Fruit fly (Drosophila melanogaster) whole organism, embryonic: ENCODE measurements around the gene P5CDh1.

Source experiments
- Bdp1 ChIP-seq: fragments of 200-800 bp; sonication (Bioruptor generic); optimal IDR thresholded peaks from 3 replicates; lab custom pipeline; 2016; ENCODE audit warnings: missing biosample characterization, missing genetic modification characterization
- CG43689 ChIP-seq: fragments of 200-800 bp; sonication (Bioruptor generic); IDR thresholded peaks from 2 replicates; pipeline ENCODE4 v1.3.6; 2022; ENCODE audit warnings: missing biosample characterization, missing genetic modification characterization
- CG6254 ChIP-seq: fragments of 200-800 bp; sonication (Bioruptor generic); optimal IDR thresholded peaks from 3 replicates; lab custom pipeline; 2017; ENCODE audit warnings: mild to moderate bottlenecking, missing biosample characterization, missing genetic modification reagents, missing genetic modification characterization
- zen2 ChIP-seq: fragments of 200-800 bp; sonication (Bioruptor generic); IDR thresholded peaks from 3 replicates; pipeline ENCODE4 v1.3.6; 2022; ENCODE audit warnings: missing biosample characterization, missing genetic modification characterization; ENCODE audit not compliant: partially characterized antibody

DNA sequence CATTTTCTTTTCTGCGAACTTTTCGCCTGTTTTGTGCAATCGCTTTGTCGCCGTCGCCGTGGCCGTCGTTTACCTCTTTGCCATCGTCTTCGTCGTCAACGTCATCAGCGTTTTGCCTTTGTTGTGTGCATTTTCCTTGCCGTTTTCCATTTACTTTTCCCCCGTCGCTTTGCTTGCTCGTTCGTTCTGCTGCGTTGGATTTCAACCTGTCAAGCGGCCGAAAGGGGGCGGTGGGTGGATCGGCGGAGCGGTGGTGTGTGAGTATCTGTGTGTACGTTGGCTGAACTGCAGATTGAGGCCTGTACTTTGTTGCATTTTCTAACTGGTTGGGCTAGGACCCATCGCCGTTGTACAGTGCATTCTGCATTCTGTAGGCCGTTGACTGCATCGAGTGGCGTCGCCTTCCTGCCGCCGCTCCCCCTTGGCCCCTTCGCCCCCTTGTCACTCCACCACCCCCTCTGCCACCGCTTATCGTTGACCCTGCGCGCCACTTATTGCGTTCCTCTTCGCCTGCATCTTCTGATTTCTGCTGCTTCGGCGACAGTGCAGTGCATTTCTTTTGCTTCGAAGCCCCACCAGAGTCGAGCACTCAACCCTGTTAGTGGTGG lies 42.0 kb upstream of the P5CDh1 start:
- TF ChIP-seq CG43689 (GFP tag; lab: Robert Waterston, UW) (no peak), Bdp1 (GFP tag; lab: Kevin White, UChicago) (no peak), zen2 (GFP tag; lab: Robert Waterston, UW) (no peak), CG6254 (no peak)
